Worm (Caenorhabditis elegans) whole organism, L1 larva: ENCODE data around the gene nhr-152.

Source experiments
- C16A3.4 ChIP-seq: fragments of 150-350 bp; optimal IDR thresholded peaks from 2 replicates; lab custom pipeline; 2014; ENCODE audit warnings: missing biosample characterization, missing genetic modification characterization
- C34B4.2 ChIP-seq: sonication (generic microtip); optimal IDR thresholded peaks from 2 replicates; lab custom pipeline; 2017; ENCODE audit warnings: mild to moderate bottlenecking, missing genetic modification characterization, missing compliant biosample characterization
- F16B12.6 ChIP-seq: fragments of 150-350 bp; optimal IDR thresholded peaks from 2 replicates; lab custom pipeline; 2014; ENCODE audit warnings: missing biosample characterization, missing genetic modification characterization
- aly-2 ChIP-seq: fragments of 150-350 bp; optimal IDR thresholded peaks from 2 replicates; lab custom pipeline; 2014; ENCODE audit warnings: missing biosample characterization, missing genetic modification characterization
- ama-1 ChIP-seq: fragments of 150-350 bp; optimal IDR thresholded peaks from 2 replicates; lab custom pipeline; 2014
- ceh-63 ChIP-seq: fragments of 200-800 bp; sonication (Bioruptor generic); optimal IDR thresholded peaks from 2 replicates; lab custom pipeline; 2018; ENCODE audit warnings: mild to moderate bottlenecking, missing genetic modification characterization, missing compliant biosample characterization
- ceh-8 ChIP-seq: fragments of 200-800 bp; sonication (Bioruptor generic); optimal IDR thresholded peaks from 2 replicates; lab custom pipeline; 2018; ENCODE audit warnings: mild to moderate bottlenecking, missing genetic modification characterization, moderate library complexity, missing compliant biosample characterization
- ceh-82 ChIP-seq, 3 experiments: fragments of 150-350 bp in 1 of 3; sonication (generic microtip) in 2 of 3; optimal IDR thresholded peaks; 2 replicates each; lab custom pipeline; 2014 to 2017; ENCODE audit warnings: missing biosample characterization in 3 of 3, missing genetic modification characterization in 3 of 3
- dpl-1 ChIP-seq, 3 experiments: fragments of 150-350 bp in 2 of 3; sonication (generic microtip) in 1 of 3; optimal IDR thresholded peaks; 2 replicates each; lab custom pipeline; 2014 to 2017; ENCODE audit warnings: missing biosample characterization in 3 of 3, missing genetic modification characterization in 3 of 3, missing genetic modification reagents in 3 of 3
- dsc-1 ChIP-seq: sonication (generic microtip); optimal IDR thresholded peaks from 2 replicates; lab custom pipeline; 2016; ENCODE audit warnings: mild to moderate bottlenecking, missing genetic modification characterization, missing compliant biosample characterization
- efl-1 ChIP-seq, 4 experiments: fragments of 150-350 bp; optimal IDR thresholded peaks in 3 of 4; peaks in 1 of 4; 1 replicate in 1 of 4; 2 replicates in 3 of 4; lab custom pipeline; 2014; ENCODE audit warnings: missing biosample characterization in 2 of 4, missing genetic modification characterization in 2 of 4, missing genetic modification reagents in 2 of 4
- egl-13 ChIP-seq: sonication (generic microtip); optimal IDR thresholded peaks from 2 replicates; lab custom pipeline; 2016; ENCODE audit warnings: missing genotype, missing genetic modification reagents, missing genetic modification characterization, missing compliant biosample characterization
- egl-27 ChIP-seq, 2 experiments: fragments of 150-350 bp in 1 of 2; sonication (generic microtip); optimal IDR thresholded peaks; 3 replicates each; lab custom pipeline; 2017 to 2018; ENCODE audit warnings: missing biosample characterization in 2 of 2, missing genetic modification characterization in 2 of 2, missing genetic modification reagents in 2 of 2
- elt-2 ChIP-seq: sonication (generic microtip); optimal IDR thresholded peaks from 2 replicates; lab custom pipeline; 2016; ENCODE audit warnings: missing genetic modification characterization, mild to moderate bottlenecking, inconsistent platforms, missing compliant biosample characterization, missing genetic modification reagents
- ets-5 ChIP-seq: fragments of 200-800 bp; sonication (Bioruptor generic); IDR thresholded peaks from 2 replicates; pipeline ENCODE4 v1.3.6; 2022; ENCODE audit warnings: missing genetic modification characterization, missing compliant biosample characterization
- fkh-4 ChIP-seq: sonication (generic microtip); optimal IDR thresholded peaks from 2 replicates; lab custom pipeline; 2016; ENCODE audit warnings: missing compliant biosample characterization, missing genetic modification characterization, borderline replicate concordance
- fkh-8 ChIP-seq: sonication (generic microtip); optimal IDR thresholded peaks from 2 replicates; lab custom pipeline; 2016; ENCODE audit warnings: mild to moderate bottlenecking, missing genetic modification characterization, missing compliant biosample characterization
- grh-1 ChIP-seq: fragments of 200-800 bp; sonication (Bioruptor generic); IDR thresholded peaks from 2 replicates; pipeline ENCODE4 v1.3.6; 2022; ENCODE audit warnings: missing genetic modification reagents, missing genetic modification characterization, missing compliant biosample characterization
- hlh-4 ChIP-seq: sonication (generic microtip); optimal IDR thresholded peaks from 2 replicates; lab custom pipeline; 2016; ENCODE audit warnings: mild to moderate bottlenecking, missing genetic modification characterization, missing compliant biosample characterization
- irx-1 ChIP-seq: sonication (generic microtip); optimal IDR thresholded peaks from 2 replicates; lab custom pipeline; 2016; ENCODE audit warnings: missing genetic modification characterization, missing compliant biosample characterization
- lin-14 ChIP-seq: fragments of 200-800 bp; sonication (Bioruptor generic); optimal IDR thresholded peaks from 2 replicates; lab custom pipeline; 2018; ENCODE audit warnings: mild to moderate bottlenecking, missing genetic modification characterization, moderate library complexity, missing compliant biosample characterization
- lin-35 ChIP-seq, 2 experiments: fragments of 150-350 bp; optimal IDR thresholded peaks; 2 replicates each; lab custom pipeline; 2014; ENCODE audit warnings: missing biosample characterization in 2 of 2, missing genetic modification characterization in 2 of 2, missing genetic modification reagents in 2 of 2
- lir-3 ChIP-seq: sonication (generic microtip); optimal IDR thresholded peaks from 2 replicates; lab custom pipeline; 2016; ENCODE audit warnings: mild to moderate bottlenecking, missing genetic modification characterization, moderate library complexity, missing compliant biosample characterization; ENCODE audit not compliant: poor library complexity
- lsy-2 ChIP-seq, 2 experiments: fragments of 150-350 bp; optimal IDR thresholded peaks; 2 replicates each; lab custom pipeline; 2014; ENCODE audit warnings: missing biosample characterization in 2 of 2, missing genetic modification characterization in 2 of 2
- mef-2 ChIP-seq: fragments of 150-350 bp; optimal IDR thresholded peaks from 2 replicates; lab custom pipeline; 2014; ENCODE audit warnings: missing biosample characterization, missing genetic modification characterization
- mep-1 ChIP-seq: fragments of 150-350 bp; optimal IDR thresholded peaks from 2 replicates; lab custom pipeline; 2014; ENCODE audit warnings: missing biosample characterization, missing genetic modification characterization
- nhr-11 ChIP-seq: fragments of 150-350 bp; optimal IDR thresholded peaks from 2 replicates; lab custom pipeline; 2014; ENCODE audit warnings: missing biosample characterization, missing genetic modification characterization
- nhr-12 ChIP-seq: sonication (generic microtip); optimal IDR thresholded peaks from 2 replicates; lab custom pipeline; 2017; ENCODE audit warnings: missing biosample characterization, missing genetic modification characterization
- nhr-28 ChIP-seq: fragments of 150-350 bp; optimal IDR thresholded peaks from 2 replicates; lab custom pipeline; 2014; ENCODE audit warnings: missing biosample characterization, missing genetic modification characterization
- nhr-71 ChIP-seq: sonication (generic microtip); optimal IDR thresholded peaks from 2 replicates; lab custom pipeline; 2016; ENCODE audit warnings: mild to moderate bottlenecking, missing genetic modification characterization, moderate library complexity, missing compliant biosample characterization
- nhr-84 ChIP-seq: sonication (generic microtip); optimal IDR thresholded peaks from 2 replicates; lab custom pipeline; 2017; ENCODE audit warnings: missing biosample characterization, missing genetic modification characterization
- nhr-85 ChIP-seq: sonication (generic microtip); peaks from one replicate; lab custom pipeline; 2016; ENCODE audit warnings: missing genetic modification characterization, inconsistent platforms, missing compliant biosample characterization
- nhr-90 ChIP-seq: sonication (generic microtip); optimal IDR thresholded peaks from 2 replicates; lab custom pipeline; 2016; ENCODE audit warnings: mild to moderate bottlenecking, missing genetic modification characterization, missing compliant biosample characterization; ENCODE audit not compliant: poor library complexity
- pag-3 ChIP-seq: sonication (generic microtip); optimal IDR thresholded peaks from 2 replicates; lab custom pipeline; 2017; ENCODE audit warnings: missing genetic modification characterization, mild to moderate bottlenecking, missing compliant biosample characterization, antibody characterized with exemption, borderline replicate concordance; ENCODE audit not compliant: insufficient read depth
- rnt-1 ChIP-seq: sonication (generic microtip); optimal IDR thresholded peaks from 2 replicates; lab custom pipeline; 2016; ENCODE audit warnings: mild to moderate bottlenecking, missing genetic modification characterization, moderate library complexity, missing compliant biosample characterization
- snu-23 ChIP-seq: sonication (generic microtip); optimal IDR thresholded peaks from 2 replicates; lab custom pipeline; 2016; ENCODE audit warnings: missing genetic modification characterization, missing compliant biosample characterization
- sox-4 ChIP-seq: sonication (generic microtip); optimal IDR thresholded peaks from 2 replicates; lab custom pipeline; 2016; ENCODE audit warnings: missing genetic modification characterization, missing compliant biosample characterization
- sptf-1 ChIP-seq: fragments of 150-350 bp; optimal IDR thresholded peaks from 2 replicates; lab custom pipeline; 2014; ENCODE audit warnings: missing biosample characterization, missing genetic modification characterization
- sup-37 ChIP-seq: fragments of 200-800 bp; sonication (Bioruptor generic); optimal IDR thresholded peaks from 2 replicates; lab custom pipeline; 2018; ENCODE audit warnings: mild to moderate bottlenecking, missing genetic modification characterization, missing compliant biosample characterization
- tbx-2 ChIP-seq: sonication (generic microtip); optimal IDR thresholded peaks from 2 replicates; lab custom pipeline; 2016; ENCODE audit warnings: missing genetic modification characterization, missing compliant biosample characterization
- unc-130 ChIP-seq: fragments of 150-350 bp; optimal IDR thresholded peaks from 2 replicates; lab custom pipeline; 2017; ENCODE audit warnings: missing biosample characterization, missing genetic modification characterization, inconsistent platforms
- unc-62 ChIP-seq: fragments of 150-350 bp; optimal IDR thresholded peaks from 2 replicates; lab custom pipeline; 2014; ENCODE audit warnings: missing biosample characterization, missing genetic modification reagents, missing genetic modification characterization
- unc-86 ChIP-seq: sonication (generic microtip); optimal IDR thresholded peaks from 2 replicates; lab custom pipeline; 2016; ENCODE audit warnings: missing genetic modification characterization, missing compliant biosample characterization
- xbp-1 ChIP-seq: sonication (generic microtip); optimal IDR thresholded peaks from 2 replicates; lab custom pipeline; 2016; ENCODE audit warnings: missing genetic modification characterization, missing compliant biosample characterization
- zag-1 ChIP-seq: fragments of 150-350 bp; optimal IDR thresholded peaks from 2 replicates; lab custom pipeline; 2014; ENCODE audit warnings: missing biosample characterization, missing genetic modification characterization
- ztf-11 ChIP-seq, 2 experiments: sonication (generic microtip); optimal IDR thresholded peaks; 2 replicates each; lab custom pipeline; 2016 to 2017; ENCODE audit warnings: missing genetic modification characterization in 2 of 2, missing biosample characterization in 1 of 2, missing compliant biosample characterization in 1 of 2
- ztf-4 ChIP-seq: fragments of 150-350 bp; optimal IDR thresholded peaks from 2 replicates; lab custom pipeline; 2014; ENCODE audit warnings: missing biosample characterization, missing genetic modification characterization

Gene nhr-152

DNA sequence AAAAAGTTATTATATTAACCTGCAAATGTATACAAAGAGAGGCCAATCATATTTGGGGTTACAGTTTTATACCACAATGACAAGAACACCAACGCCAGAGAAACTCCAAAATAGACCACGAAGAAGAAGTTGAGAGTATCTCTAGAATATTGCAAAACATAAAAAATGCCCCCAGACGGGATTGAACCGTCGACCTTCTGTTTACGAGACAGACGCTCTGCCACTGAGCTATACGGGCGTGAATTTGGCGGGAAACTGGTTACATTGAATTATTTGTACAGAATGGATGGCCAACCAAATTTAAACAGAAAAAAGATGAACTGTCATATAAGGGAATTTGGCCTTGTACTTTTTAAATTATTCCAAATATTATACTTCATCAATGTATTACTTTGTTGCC, 44.3 kb downstream of the nhr-152 start (continued):
- TF ChIP-seq sup-37 (GFP tag; lab: Kevin White, UChicago): no peak
- TF ChIP-seq nhr-11 (tag; lab: Kevin White, UChicago): no peak
- peak; percentile 26 to 66 for TF ChIP-seq lsy-2 (tag; optimal IDR thresholded peaks at IDR 0.05; lab: Kevin White, UChicago)
- no peak for TF ChIP-seq egl-27 (tag; optimal IDR thresholded peaks at IDR 0.05; lab: Kevin White, UChicago)
- peak; percentile 38 to 52 for TF ChIP-seq efl-1 (optimal IDR thresholded peaks at IDR 0.05; lab: Kevin White, UChicago)
- TF ChIP-seq efl-1 (GFP tag; optimal IDR thresholded peaks at IDR 0.05 in 1 of 2; lab: Kevin White, UChicago): peak; percentile 47 to 93
- TF ChIP-seq C34B4.2 (tag; lab: Kevin White, UChicago): no peak
- TF ChIP-seq nhr-71 (tag; lab: Kevin White, UChicago): peak; percentile 71
- TF ChIP-seq sox-4 (tag; lab: Kevin White, UChicago): no peak
- TF ChIP-seq elt-2: no peak
- no peak for TF ChIP-seq zag-1 (tag; lab: Kevin White, UChicago)
- TF ChIP-seq mef-2 (tag; lab: Kevin White, UChicago): no peak
- TF ChIP-seq ceh-63: no peak
- peak; percentile 48 for TF ChIP-seq lir-3 (tag; lab: Kevin White, UChicago)
- peak; percentile 13 for TF ChIP-seq unc-130
- TF ChIP-seq aly-2: no peak
- TF ChIP-seq C16A3.4: peak; percentile 54
- TF ChIP-seq snu-23 (GFP tag; lab: Kevin White, UChicago): peak; percentile 79
- peak in 2 of 3 experiments; percentile 28 to 30 for TF ChIP-seq ceh-82 (tag; optimal IDR thresholded peaks at IDR 0.05; lab: Kevin White, UChicago)
- TF ChIP-seq unc-86 (tag; lab: Kevin White, UChicago): peak; percentile 21
- TF ChIP-seq ztf-11 (tag; optimal IDR thresholded peaks at IDR 0.05; lab: Kevin White, UChicago): no peak
- TF ChIP-seq ztf-4 (tag; lab: Kevin White, UChicago): peak; percentile 73
- peak; percentile 66 for TF ChIP-seq nhr-90 (tag; lab: Kevin White, UChicago)
- peak; percentile 44 for TF ChIP-seq mep-1 (tag; lab: Kevin White, UChicago)
- peak; percentile 61 to 65 (median 64) for TF ChIP-seq dpl-1 (GFP tag; optimal IDR thresholded peaks at IDR 0.05; lab: Kevin White, UChicago)
- TF ChIP-seq grh-1 (GFP tag; lab: Robert Waterston, UW): no peak
- no peak for TF ChIP-seq nhr-84 (tag; lab: Kevin White, UChicago)
- TF ChIP-seq fkh-4 (tag; lab: Kevin White, UChicago): no peak
- peak; percentile 69 for TF ChIP-seq nhr-85
- TF ChIP-seq ama-1 (lab: Kevin White, UChicago): peak; percentile 62
- TF ChIP-seq unc-62 (GFP tag; lab: Kevin White, UChicago): no peak
- TF ChIP-seq rnt-1 (tag; lab: Kevin White, UChicago): peak; percentile 19
- no peak for TF ChIP-seq pag-3 (tag; lab: Kevin White, UChicago)
- peak; percentile 46 to 82 for TF ChIP-seq lin-35 (GFP tag; optimal IDR thresholded peaks at IDR 0.05; lab: Kevin White, UChicago)
- peak; percentile 32 for TF ChIP-seq xbp-1
- no peak for TF ChIP-seq egl-13
- TF ChIP-seq lin-14 (GFP tag; lab: Kevin White, UChicago): peak; percentile 49
- TF ChIP-seq F16B12.6 (tag; lab: Kevin White, UChicago): no peak
- peak; percentile 14 for TF ChIP-seq irx-1 (tag; lab: Kevin White, UChicago)
- TF ChIP-seq, all 84 proteins: peak for 35

ce11 chrV:7733240-7733765, 47.2 kb downstream of the nhr-152 start:
- TF ChIP-seq ama-1 (lab: Kevin White, UChicago) (peak; percentile 52), nhr-90 (tag; lab: Kevin White, UChicago) (no peak)

DNA sequence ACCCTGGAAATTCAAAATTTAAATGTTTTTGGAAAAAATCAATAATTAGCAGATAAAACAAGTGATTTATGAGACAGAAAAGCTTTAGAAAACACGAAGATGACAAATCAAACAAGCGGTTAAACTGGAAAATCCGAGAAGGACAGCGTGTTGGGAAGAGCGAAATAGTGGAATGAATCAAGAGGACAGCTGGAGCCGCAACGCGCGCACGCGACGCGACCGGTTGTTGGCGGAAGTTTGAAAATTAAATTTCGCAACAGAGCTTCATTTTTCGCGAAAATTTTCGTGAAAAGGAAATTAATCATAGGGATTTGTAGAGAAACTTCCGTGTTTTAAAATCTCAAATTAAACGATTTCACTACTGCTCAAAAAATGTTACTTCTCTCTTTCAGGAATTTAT, 48.8 kb downstream of the nhr-152 start, which contains the start of gene clic-1:
Gene clic-1, minus strand, starts transcription at position 3 of the 400 bp plus-strand sequence.
- TF ChIP-seq ceh-82 (tag; optimal IDR thresholded peaks at IDR 0.05; lab: Kevin White, UChicago) (peak; percentile 35 to 85 (median 62)), nhr-71 (tag; lab: Kevin White, UChicago) (peak; percentile 78), nhr-28 (tag; lab: Kevin White, UChicago) (no peak), nhr-12 (tag; lab: Kevin White, UChicago) (no peak), tbx-2 (tag; lab: Kevin White, UChicago) (peak; percentile 65), ceh-8 (GFP tag; lab: Kevin White, UChicago) (no peak), egl-13 (no peak), hlh-4 (tag; lab: Kevin White, UChicago) (no peak), aly-2 (peak; percentile 2), ztf-11 (tag; optimal IDR thresholded peaks at IDR 0.05; lab: Kevin White, UChicago) (no peak), sptf-1 (tag; lab: Kevin White, UChicago) (no peak), lin-35 (GFP tag; optimal IDR thresholded peaks at IDR 0.05; lab: Kevin White, UChicago) (peak; percentile 96 to 98), dsc-1 (tag; lab: Kevin White, UChicago) (peak; percentile 44), fkh-8 (tag; lab: Kevin White, UChicago) (peak; percentile 52), xbp-1 (peak; percentile 70), ets-5 (no peak), irx-1 (tag; lab: Kevin White, UChicago) (peak; percentile 26), nhr-85 (peak; percentile 80), rnt-1 (tag; lab: Kevin White, UChicago) (peak; percentile 63)
